Worm (Caenorhabditis elegans) whole organism, young adult: ENCODE results near the gene fard-1.
A peak's percentile ranks its signal among the peaks of the same experiment; 100 is the strongest.
"Not testable (repeated sequence)": the region's sequence is repeated elsewhere in the genome, so short reads cannot be mapped to it uniquely, and the experiment has no call there.

Experiments used
- F39B2.1 ChIP-seq: fragments of 200-800 bp; sonication (Bioruptor generic); IDR thresholded peaks from 2 replicates; pipeline ENCODE4 v1.3.6; 2022; ENCODE audit warnings: missing genetic modification reagents, missing genetic modification characterization, missing compliant biosample characterization
- F49E8.2 ChIP-seq: sonication (generic microtip); optimal IDR thresholded peaks from 3 replicates; lab custom pipeline; 2017; ENCODE audit warnings: missing genetic modification characterization, mild to moderate bottlenecking, missing compliant biosample characterization, antibody characterized with exemption, moderate library complexity; ENCODE audit not compliant: insufficient read depth
- Y53F4B.3 ChIP-seq: fragments of 200-800 bp; sonication (Bioruptor generic); IDR thresholded peaks from 2 replicates; pipeline ENCODE4 v1.3.6; 2022; ENCODE audit warnings: missing genetic modification reagents, missing genetic modification characterization, missing compliant biosample characterization
- ZK185.1 ChIP-seq: sonication (generic microtip); optimal IDR thresholded peaks from 2 replicates; lab custom pipeline; 2016; ENCODE audit warnings: mild to moderate bottlenecking, missing genetic modification characterization, missing compliant biosample characterization; ENCODE audit not compliant: poor library complexity, severe bottlenecking
- akir-1 ChIP-seq: fragments of 200-800 bp; sonication (Bioruptor generic); optimal IDR thresholded peaks from 2 replicates; lab custom pipeline; 2018; ENCODE audit warnings: mild to moderate bottlenecking, missing genetic modification characterization, moderate library complexity, missing compliant biosample characterization
- ama-1 ChIP-seq, 3 experiments: fragments of 150-350 bp in 1 of 3; sonication (generic microtip) in 2 of 3; optimal IDR thresholded peaks; 2 replicates each; lab custom pipeline; 2014 to 2018; ENCODE audit warnings: missing biosample characterization in 2 of 3, missing genetic modification characterization in 2 of 3, missing genetic modification reagents in 2 of 3
- atf-7 ChIP-seq: sonication (generic microtip); optimal IDR thresholded peaks from 2 replicates; lab custom pipeline; 2017; ENCODE audit warnings: mild to moderate bottlenecking, missing genetic modification characterization, missing compliant biosample characterization
- cebp-1 ChIP-seq, 2 experiments: fragments of 200-800 bp in 1 of 2; sonication (Bioruptor generic) in 1 of 2; sonication (generic microtip) in 1 of 2; IDR thresholded peaks in 1 of 2; optimal IDR thresholded peaks in 1 of 2; 2 replicates each; pipeline versions ENCODE4 v1.3.6 to Lab custom; 2017 to 2022; ENCODE audit warnings: missing compliant biosample characterization in 2 of 2, missing genetic modification characterization in 2 of 2, mild to moderate bottlenecking in 1 of 2, missing genetic modification reagents in 1 of 2, moderate library complexity in 1 of 2
- ceh-27 ChIP-seq: fragments of 200-800 bp; sonication (Bioruptor generic); optimal IDR thresholded peaks from 2 replicates; lab custom pipeline; 2018; ENCODE audit warnings: mild to moderate bottlenecking, missing genetic modification characterization, moderate library complexity, missing compliant biosample characterization
- ceh-58 ChIP-seq: fragments of 200-800 bp; sonication (Bioruptor generic); IDR thresholded peaks from 2 replicates; pipeline ENCODE4 v1.3.6; 2022; ENCODE audit warnings: missing genetic modification characterization, missing compliant biosample characterization
- ceh-91 ChIP-seq: fragments of 200-800 bp; sonication (Bioruptor generic); IDR thresholded peaks from 2 replicates; pipeline ENCODE4 v1.3.6; 2022; ENCODE audit warnings: missing genetic modification reagents, missing genetic modification characterization, missing compliant biosample characterization
- die-1 ChIP-seq: sonication (generic microtip); optimal IDR thresholded peaks from 2 replicates; lab custom pipeline; 2016; ENCODE audit warnings: missing genotype, mild to moderate bottlenecking, missing genetic modification characterization, missing compliant biosample characterization
- fkh-3 ChIP-seq: sonication (generic microtip); optimal IDR thresholded peaks from 2 replicates; lab custom pipeline; 2016; ENCODE audit warnings: mild to moderate bottlenecking, missing genetic modification characterization, missing compliant biosample characterization
- gei-17 ChIP-seq: fragments of 200-800 bp; sonication (Bioruptor generic); optimal IDR thresholded peaks from 2 replicates; lab custom pipeline; 2018; ENCODE audit warnings: mild to moderate bottlenecking, missing genetic modification characterization, missing compliant biosample characterization
- let-526 ChIP-seq: fragments of 200-800 bp; sonication (Bioruptor generic); IDR thresholded peaks from 2 replicates; pipeline ENCODE4 v1.3.6; 2022; ENCODE audit warnings: missing genetic modification reagents, missing genetic modification characterization, missing compliant biosample characterization
- lin-26 ChIP-seq: fragments of 200-800 bp; sonication (Bioruptor generic); IDR thresholded peaks from 2 replicates; pipeline ENCODE4 v1.3.6; 2022; ENCODE audit warnings: missing genetic modification reagents, missing genetic modification characterization, missing compliant biosample characterization
- lin-40 ChIP-seq: sonication (generic microtip); optimal IDR thresholded peaks from 2 replicates; lab custom pipeline; 2016; ENCODE audit warnings: missing genetic modification characterization, mild to moderate bottlenecking, missing compliant biosample characterization, missing genotype, missing genetic modification reagents
- lir-1 ChIP-seq: fragments of 200-800 bp; sonication (Bioruptor generic); conservative IDR thresholded peaks from 2 replicates; pipeline ENCODE4 v1.3.6; 2022; ENCODE audit warnings: missing genetic modification reagents, missing genetic modification characterization, missing compliant biosample characterization
- mes-4 ChIP-seq: sonication (generic microtip); optimal IDR thresholded peaks from 2 replicates; lab custom pipeline; 2016; ENCODE audit warnings: missing genotype, missing genetic modification characterization, missing compliant biosample characterization
- mxl-1 ChIP-seq: sonication (generic microtip); optimal IDR thresholded peaks from 2 replicates; lab custom pipeline; 2016; ENCODE audit warnings: missing genetic modification characterization, missing compliant biosample characterization
- nfyb-1 ChIP-seq: fragments of 200-800 bp; sonication (Bioruptor generic); IDR thresholded peaks from 2 replicates; pipeline ENCODE4 v1.3.6; 2022; ENCODE audit warnings: missing genetic modification reagents, missing genetic modification characterization, missing compliant biosample characterization
- sea-2 ChIP-seq: fragments of 200-800 bp; sonication (Bioruptor generic); IDR thresholded peaks from 2 replicates; pipeline ENCODE4 v1.3.6; 2022; ENCODE audit warnings: missing genetic modification characterization, missing compliant biosample characterization
- snpc-1.1 ChIP-seq: sonication (generic microtip); optimal IDR thresholded peaks from 2 replicates; lab custom pipeline; 2017; ENCODE audit warnings: missing genetic modification characterization, mild to moderate bottlenecking, missing compliant biosample characterization, antibody characterized with exemption, moderate library complexity, missing genotype, missing genetic modification reagents; ENCODE audit not compliant: insufficient read depth
- snpc-4 ChIP-seq, 5 experiments: fragments of 150-350 bp in 1 of 5; sonication (generic microtip) in 4 of 5; optimal IDR thresholded peaks; 2 replicates each; lab custom pipeline; 2014 to 2018; ENCODE audit warnings: missing genetic modification characterization in 5 of 5, missing biosample characterization in 3 of 5, antibody characterized with exemption in 2 of 5, mild to moderate bottlenecking in 2 of 5, missing compliant biosample characterization in 2 of 5, missing genotype in 2 of 5, moderate library complexity in 2 of 5, missing genetic modification reagents in 1 of 5
- somi-1 ChIP-seq: fragments of 200-800 bp; sonication (Bioruptor generic); optimal IDR thresholded peaks from 2 replicates; lab custom pipeline; 2018; ENCODE audit warnings: mild to moderate bottlenecking, missing genetic modification characterization, missing compliant biosample characterization
- sptf-2 ChIP-seq: fragments of 200-800 bp; sonication (Bioruptor generic); optimal IDR thresholded peaks from 2 replicates; lab custom pipeline; 2018; ENCODE audit warnings: mild to moderate bottlenecking, missing genetic modification characterization, missing compliant biosample characterization
- unc-62 ChIP-seq: fragments of 150-350 bp; optimal IDR thresholded peaks from 2 replicates; lab custom pipeline; 2014; ENCODE audit warnings: missing biosample characterization, missing genetic modification reagents, missing genetic modification characterization
- xnd-1 ChIP-seq: sonication (generic microtip); optimal IDR thresholded peaks from 2 replicates; lab custom pipeline; 2016; ENCODE audit warnings: missing genotype, missing genetic modification reagents, missing genetic modification characterization, missing compliant biosample characterization
- zfh-2 ChIP-seq: fragments of 200-800 bp; sonication (Bioruptor generic); conservative IDR thresholded peaks from 2 replicates; pipeline ENCODE4 v1.3.6; 2022; ENCODE audit warnings: missing genetic modification reagents, missing genetic modification characterization, missing compliant biosample characterization
- ztf-26 ChIP-seq: sonication (generic microtip); optimal IDR thresholded peaks from 2 replicates; lab custom pipeline; 2017; ENCODE audit warnings: missing genetic modification characterization, missing compliant biosample characterization

fard-1 gene

DNA sequence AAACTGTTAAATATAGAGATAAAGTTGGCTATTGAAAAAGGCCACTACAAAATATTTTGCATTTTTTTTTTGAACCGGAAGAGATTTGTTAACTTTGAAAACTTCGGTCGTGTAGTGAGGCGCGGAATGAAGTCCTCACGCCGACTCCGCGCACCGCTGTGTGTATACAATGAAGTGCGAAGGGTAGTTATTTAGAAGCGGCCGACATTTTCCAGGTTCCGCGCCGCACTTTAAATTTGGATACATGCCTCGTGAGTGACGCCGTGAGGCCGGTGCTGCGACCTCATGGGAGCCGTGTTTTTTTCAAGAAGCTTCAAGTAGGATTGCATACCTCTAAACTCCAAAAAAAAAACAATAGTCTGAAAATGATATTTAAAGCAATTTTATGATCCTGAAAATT lies 41.3 kb upstream of the fard-1 start:
- peak; percentile 62 for TF ChIP-seq snpc-4 (GFP tag; optimal IDR thresholded peaks at IDR 0.05; lab: Kevin White, UChicago)
- peak in 3 of 4 experiments; percentile 41 to 89 (median 88) for TF ChIP-seq snpc-4 (tag; optimal IDR thresholded peaks at IDR 0.05; lab: Kevin White, UChicago)
- no peak for TF ChIP-seq ceh-91
- TF ChIP-seq snpc-1.1 (tag; lab: Kevin White, UChicago), result peak; percentile 48
- TF ChIP-seq xnd-1 (tag; lab: Kevin White, UChicago), result no peak

DNA sequence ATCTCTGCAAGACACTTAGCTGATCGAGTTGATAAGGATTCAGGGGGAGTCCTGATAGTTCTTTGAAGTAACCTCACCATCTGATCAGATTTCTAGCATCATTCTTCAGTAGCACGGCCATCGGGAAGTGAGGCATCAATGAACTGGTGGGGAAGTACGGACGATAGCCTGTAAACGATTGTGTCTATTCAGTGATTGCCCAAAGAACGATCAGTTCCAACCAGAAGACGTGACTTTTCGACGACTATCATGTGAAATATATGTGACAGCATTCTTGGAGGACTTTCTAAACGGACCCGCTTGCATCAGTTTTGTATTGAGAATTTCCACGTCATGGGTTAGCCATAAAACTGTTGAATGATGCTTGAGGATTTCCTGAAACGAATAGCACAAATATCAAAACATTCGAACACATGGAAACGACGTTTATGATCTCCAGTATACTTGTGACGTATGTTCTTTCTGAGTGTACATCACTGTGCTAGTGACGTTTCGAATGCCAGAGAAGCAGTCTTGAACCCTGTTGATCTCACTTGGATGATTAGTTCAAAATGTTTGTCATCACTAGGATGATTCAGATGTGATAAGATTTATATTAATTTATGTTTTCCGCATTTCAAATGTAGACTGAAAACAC lies 40.0 kb upstream of the fard-1 start:
- TF ChIP-seq die-1 (tag; lab: Kevin White, UChicago) (peak; percentile 44), somi-1 (GFP tag; lab: Kevin White, UChicago) (no peak), fkh-3 (tag; lab: Kevin White, UChicago) (no peak), lin-40 (tag; lab: Kevin White, UChicago) (peak; percentile 56), ztf-26 (tag; lab: Kevin White, UChicago) (peak; percentile 72)

DNA sequence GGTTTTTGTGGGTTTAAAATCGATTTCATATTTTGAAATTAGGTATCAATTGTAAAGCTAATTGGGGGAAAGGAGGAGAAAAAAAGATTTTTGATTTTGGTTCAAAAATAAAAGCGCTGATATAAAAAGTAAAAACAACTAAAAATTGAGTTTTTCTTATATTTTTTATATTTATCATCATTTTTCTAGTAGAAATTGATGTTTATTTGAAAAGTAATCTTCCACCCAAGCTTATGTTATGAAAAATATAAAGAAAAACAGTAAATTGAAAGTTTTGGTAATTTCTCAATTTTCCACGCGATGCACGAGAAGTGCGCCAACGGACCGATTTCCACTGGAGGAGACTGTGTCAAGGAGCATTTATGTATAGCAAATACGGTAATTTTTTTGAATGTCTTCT lies 38.9 kb upstream of the fard-1 start, which contains the start of gene B0410.1:
B0410.1 (plus strand) TSS at position 301 of the 400 bp plus-strand sequence.
- not testable (repeated sequence) for TF ChIP-seq F49E8.2 (tag; lab: Kevin White, UChicago); sea-2 (GFP tag; lab: Robert Waterston, UW); lin-26 (GFP tag; lab: Robert Waterston, UW)
- TF ChIP-seq, all 124 proteins: peak for 0; not testable (repeated sequence) for 124

DNA sequence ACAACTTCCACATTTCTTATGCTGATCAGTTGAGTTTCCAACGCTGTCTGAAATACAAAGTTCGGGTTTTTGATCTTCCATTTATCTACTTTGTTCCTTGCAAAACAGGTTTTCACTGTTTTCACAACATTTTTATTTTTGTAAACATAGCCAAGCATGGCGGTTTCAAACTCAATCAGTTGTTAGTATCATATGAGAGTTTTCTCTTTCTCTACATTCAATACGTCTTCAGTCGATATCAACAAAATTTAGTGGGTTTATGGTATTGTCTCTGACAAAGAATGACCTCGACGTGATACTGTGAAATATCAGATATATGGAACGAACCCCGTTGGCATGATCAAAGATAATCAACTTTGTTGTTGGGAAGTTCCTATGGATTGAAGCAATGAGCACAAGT lies 37.5 kb upstream of the fard-1 start:
- TF ChIP-seq unc-62 (GFP tag; lab: Kevin White, UChicago) (no peak), atf-7 (tag; lab: Kevin White, UChicago) (no peak), mxl-1 (tag; lab: Kevin White, UChicago) (no peak), ZK185.1 (tag; lab: Kevin White, UChicago) (no peak), ceh-58 (no peak), F39B2.1 (GFP tag; lab: Robert Waterston, UW) (no peak), sptf-2 (GFP tag; lab: Kevin White, UChicago) (no peak), Y53F4B.3 (no peak), nfyb-1 (no peak), zfh-2 (GFP tag; lab: Robert Waterston, UW) (no peak), ama-1 (optimal IDR thresholded peaks at IDR 0.05; lab: Kevin White, UChicago) (no peak), ama-1 (GFP tag; optimal IDR thresholded peaks at IDR 0.05; lab: Kevin White, UChicago) (no peak), gei-17 (no peak), ceh-27 (GFP tag; lab: Kevin White, UChicago) (no peak), mes-4 (tag; lab: Kevin White, UChicago) (no peak), let-526 (GFP tag; lab: Robert Waterston, UW) (no peak), akir-1 (GFP tag; lab: Kevin White, UChicago) (no peak)

DNA sequence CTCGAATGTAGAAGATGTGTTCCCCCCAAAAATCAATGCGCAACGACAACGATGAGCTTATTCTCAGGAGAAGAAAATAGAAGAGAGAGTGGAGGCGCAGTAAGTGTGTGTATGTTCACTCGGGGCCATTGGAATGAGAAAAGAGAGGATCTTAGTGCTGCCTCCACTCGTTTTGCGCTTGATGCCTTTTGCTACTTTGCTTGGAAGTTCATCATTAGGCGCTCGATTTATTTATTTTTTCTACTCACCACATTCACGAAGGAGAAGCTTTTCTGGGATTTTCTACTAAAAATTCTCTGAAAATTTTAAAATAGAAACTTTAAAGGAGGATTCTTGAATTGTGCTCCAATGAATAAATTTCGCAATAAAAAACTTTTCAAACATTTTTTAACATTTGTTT lies 34.9 kb upstream of the fard-1 start, which contains the start of gene F52B10.3:
F52B10.3 (minus strand) TSS at position 101 of the 400 bp plus-strand sequence.
- TF ChIP-seq lir-1 (GFP tag; lab: Robert Waterston, UW) (no peak), cebp-1 (GFP tag; IDR thresholded peaks at IDR 0.05; lab: Robert Waterston, UW) (no peak), cebp-1 (tag; optimal IDR thresholded peaks at IDR 0.05; lab: Kevin White, UChicago) (peak; percentile 40)
